Worm (Caenorhabditis elegans) whole organism, L1 larva: ENCODE data around the gene ZK185.2.

Source experiments
- Y116A8C.19 ChIP-seq: sonication (generic microtip); optimal IDR thresholded peaks from 2 replicates; lab custom pipeline; 2016; ENCODE audit warnings: missing compliant biosample characterization, missing genetic modification characterization, borderline replicate concordance
- aly-2 ChIP-seq: fragments of 150-350 bp; optimal IDR thresholded peaks from 2 replicates; lab custom pipeline; 2014; ENCODE audit warnings: missing biosample characterization, missing genetic modification characterization
- ama-1 ChIP-seq: fragments of 150-350 bp; optimal IDR thresholded peaks from 2 replicates; lab custom pipeline; 2014
- ceh-63 ChIP-seq: fragments of 200-800 bp; sonication (Bioruptor generic); optimal IDR thresholded peaks from 2 replicates; lab custom pipeline; 2018; ENCODE audit warnings: mild to moderate bottlenecking, missing genetic modification characterization, missing compliant biosample characterization
- ceh-82 ChIP-seq, 3 experiments: fragments of 150-350 bp in 1 of 3; sonication (generic microtip) in 2 of 3; optimal IDR thresholded peaks; 2 replicates each; lab custom pipeline; 2014 to 2017; ENCODE audit warnings: missing biosample characterization in 3 of 3, missing genetic modification characterization in 3 of 3
- elt-3 ChIP-seq, 6 experiments: fragments of 150-350 bp in 1 of 6; sonication (generic microtip); optimal IDR thresholded peaks; 2 replicates each; lab custom pipeline; 2017 to 2018; ENCODE audit warnings: missing biosample characterization in 6 of 6, missing genetic modification characterization in 6 of 6, inconsistent platforms in 1 of 6
- fkh-4 ChIP-seq: sonication (generic microtip); optimal IDR thresholded peaks from 2 replicates; lab custom pipeline; 2016; ENCODE audit warnings: missing compliant biosample characterization, missing genetic modification characterization, borderline replicate concordance
- jun-1 ChIP-seq: fragments of 150-350 bp; optimal IDR thresholded peaks from 2 replicates; lab custom pipeline; 2014; ENCODE audit warnings: missing biosample characterization, missing genetic modification reagents, missing genetic modification characterization
- nhr-28 ChIP-seq: fragments of 150-350 bp; optimal IDR thresholded peaks from 2 replicates; lab custom pipeline; 2014; ENCODE audit warnings: missing biosample characterization, missing genetic modification characterization
- snpc-4 ChIP-seq: fragments of 150-350 bp; optimal IDR thresholded peaks from 2 replicates; lab custom pipeline; 2014; ENCODE audit warnings: missing biosample characterization, missing genetic modification characterization
- unc-62 ChIP-seq: fragments of 150-350 bp; optimal IDR thresholded peaks from 2 replicates; lab custom pipeline; 2014; ENCODE audit warnings: missing biosample characterization, missing genetic modification reagents, missing genetic modification characterization
- ztf-4 ChIP-seq: fragments of 150-350 bp; optimal IDR thresholded peaks from 2 replicates; lab custom pipeline; 2014; ENCODE audit warnings: missing biosample characterization, missing genetic modification characterization

DNA sequence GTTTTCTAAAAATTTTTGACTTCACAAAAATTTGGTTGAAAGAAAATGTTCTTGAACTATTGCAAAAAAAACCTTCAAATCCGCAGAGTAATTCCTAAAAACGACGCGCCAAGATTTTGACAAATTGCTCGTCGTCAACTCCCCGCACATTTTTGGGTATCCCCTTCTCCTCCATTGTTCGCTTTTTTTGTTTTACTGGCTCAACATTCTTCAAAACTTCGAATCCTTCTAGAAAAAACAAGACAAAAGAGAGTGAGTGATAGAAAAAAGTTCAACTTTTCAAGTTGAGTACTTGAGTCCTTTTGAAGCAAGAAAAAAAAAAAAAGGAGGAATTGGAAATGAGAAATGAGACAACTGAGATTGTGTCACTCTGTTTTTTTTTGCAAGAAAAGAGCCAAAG, 40.5 kb downstream of the ZK185.2 start:
- TF ChIP-seq fkh-4 (tag; lab: Kevin White, UChicago) (no peak), elt-3 (tag; optimal IDR thresholded peaks at IDR 0.05; lab: Kevin White, UChicago) (no peak), unc-62 (no peak), jun-1 (tag; lab: Kevin White, UChicago) (no peak), snpc-4 (tag; lab: Kevin White, UChicago) (no peak), ama-1 (lab: Kevin White, UChicago) (no peak), aly-2 (tag; lab: Kevin White, UChicago) (no peak), ceh-63 (GFP tag; lab: Kevin White, UChicago) (no peak), ceh-82 (tag; optimal IDR thresholded peaks at IDR 0.05; lab: Kevin White, UChicago) (no peak), ztf-4 (tag; lab: Kevin White, UChicago) (no peak), Y116A8C.19 (no peak), nhr-28 (no peak)
